Worm (Caenorhabditis elegans) whole organism, late embryonic: ENCODE results near the gene Y43F8B.23.

ENCODE experiments used
- ets-4 ChIP-seq: sonication (generic microtip); optimal IDR thresholded peaks from 2 replicates; lab custom pipeline; 2016; ENCODE audit warnings: missing genetic modification characterization, missing compliant biosample characterization
- eyg-1 ChIP-seq: sonication (generic microtip); optimal IDR thresholded peaks from 2 replicates; lab custom pipeline; 2016; ENCODE audit warnings: missing genotype, missing genetic modification characterization, missing compliant biosample characterization

ce11 chrV:19501389-19501788 is 33.9 kb upstream of the Y43F8B.23 start:
- no peak for TF ChIP-seq eyg-1
- no peak for TF ChIP-seq ets-4 (tag; lab: Kevin White, UChicago)
